Fruit fly (Drosophila melanogaster): Measurements from ENCODE around the gene CG43072.

DNA sequence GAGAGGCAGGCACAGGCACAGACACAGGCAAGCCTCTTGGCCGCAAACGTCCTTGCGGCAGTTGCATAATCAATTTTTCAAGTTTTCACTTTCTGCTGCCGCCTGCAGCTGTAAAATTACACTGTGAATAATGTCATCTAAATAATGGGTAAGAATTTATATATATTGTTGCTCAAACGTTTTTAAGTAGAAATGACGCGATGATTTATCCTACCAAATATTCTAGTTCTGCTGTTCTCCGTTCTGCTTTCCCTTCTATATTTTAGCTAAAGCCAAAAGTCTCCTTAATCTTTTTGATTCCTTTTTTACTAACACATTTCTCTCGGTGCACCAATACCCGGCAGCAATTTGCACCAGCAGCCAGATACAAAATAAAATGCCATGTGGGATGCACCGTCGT, 14.8 kb downstream of the CG43072 start:
- TF ChIP-seq CG8478 (optimal IDR thresholded peaks at IDR 0.05) (no peak), CTCF (optimal IDR thresholded peaks at IDR 0.05) (no peak)

Measured in S2 (cell line).